Worm (Caenorhabditis elegans) whole organism, L4 larva: ENCODE results near the gene ZK1240.6.

Experiments
- F10B5.3 ChIP-seq: sonication (generic microtip); optimal IDR thresholded peaks from 2 replicates; lab custom pipeline; 2016; ENCODE audit warnings: mild to moderate bottlenecking, missing genetic modification characterization, missing compliant biosample characterization
- F37D6.2 ChIP-seq: sonication (generic microtip); optimal IDR thresholded peaks from 2 replicates; lab custom pipeline; 2016; ENCODE audit warnings: mild to moderate bottlenecking, missing genetic modification characterization, missing compliant biosample characterization
- F44E2.7 ChIP-seq: fragments of 200-800 bp; sonication (Bioruptor generic); IDR thresholded peaks from 2 replicates; pipeline ENCODE4 v2.1.2; 2022; ENCODE audit warnings: missing genetic modification characterization, missing compliant biosample characterization
- F49E8.2 ChIP-seq: sonication (generic microtip); optimal IDR thresholded peaks from 2 replicates; lab custom pipeline; 2016; ENCODE audit warnings: missing compliant biosample characterization, mild to moderate bottlenecking, missing genetic modification characterization, borderline replicate concordance
- R02D3.7 ChIP-seq: fragments of 150-350 bp; sonication (generic microtip); optimal IDR thresholded peaks from 3 replicates; lab custom pipeline; 2014; ENCODE audit warnings: missing biosample characterization, missing genetic modification characterization
- T20F7.1 ChIP-seq: fragments of 200-800 bp; sonication (Bioruptor generic); optimal IDR thresholded peaks from 2 replicates; lab custom pipeline; 2018; ENCODE audit warnings: mild to moderate bottlenecking, missing genetic modification characterization, missing compliant biosample characterization
- T26A8.4 ChIP-seq: fragments of 200-800 bp; sonication (Bioruptor generic); IDR thresholded peaks from 2 replicates; pipeline ENCODE4 v1.3.6; 2022; ENCODE audit warnings: missing genetic modification characterization, missing compliant biosample characterization
- Y105C5A.15 ChIP-seq: fragments of 200-800 bp; sonication (Bioruptor generic); IDR thresholded peaks from 2 replicates; pipeline ENCODE4 v1.3.6; 2022; ENCODE audit warnings: missing genetic modification characterization, missing compliant biosample characterization
- Y48G9A.11 ChIP-seq: fragments of 200-800 bp; sonication (Bioruptor generic); IDR thresholded peaks from 2 replicates; pipeline ENCODE4 v1.3.6; 2022; ENCODE audit warnings: missing genetic modification reagents, missing genetic modification characterization, missing compliant biosample characterization
- ZK337.2 ChIP-seq: fragments of 200-800 bp; sonication (Bioruptor generic); IDR thresholded peaks from 2 replicates; pipeline ENCODE4 v1.3.6; 2022; ENCODE audit warnings: missing genetic modification reagents, missing genetic modification characterization, missing compliant biosample characterization
- aha-1 ChIP-seq: fragments of 150-350 bp; peaks from one replicate; lab custom pipeline; 2014; ENCODE audit warnings: missing biosample characterization, missing genetic modification characterization
- arid-1 ChIP-seq: fragments of 200-800 bp; sonication (Bioruptor generic); conservative IDR thresholded peaks from 2 replicates; pipeline ENCODE4 v1.3.6; 2022; ENCODE audit warnings: missing genetic modification reagents, missing genetic modification characterization, missing compliant biosample characterization
- ces-1 ChIP-seq: fragments of 150-350 bp; sonication (generic microtip); optimal IDR thresholded peaks from 4 replicates; lab custom pipeline; 2014; ENCODE audit warnings: missing biosample characterization, missing genetic modification reagents, missing genetic modification characterization
- ctbp-1 ChIP-seq: fragments of 200-800 bp; sonication (Bioruptor generic); IDR thresholded peaks from 2 replicates; pipeline ENCODE4 v1.3.6; 2022; ENCODE audit warnings: missing genetic modification reagents, missing genetic modification characterization, missing compliant biosample characterization
- daf-12 ChIP-seq: fragments of 150-350 bp; optimal IDR thresholded peaks from 2 replicates; lab custom pipeline; 2014; ENCODE audit warnings: missing biosample characterization, missing genetic modification reagents, missing genetic modification characterization
- daf-16 ChIP-seq, 3 experiments: sonication (generic microtip); optimal IDR thresholded peaks; 2 replicates each; lab custom pipeline; 2016 to 2017; ENCODE audit warnings: missing genetic modification characterization in 3 of 3, missing genetic modification reagents in 3 of 3, mild to moderate bottlenecking in 2 of 3, missing compliant biosample characterization in 2 of 3, missing biosample characterization in 1 of 3, moderate library complexity in 1 of 3
- daf-19 ChIP-seq: fragments of 200-800 bp; sonication (Bioruptor generic); conservative IDR thresholded peaks from 2 replicates; pipeline ENCODE4 v1.3.6; 2022; ENCODE audit warnings: missing genetic modification characterization, missing compliant biosample characterization
- daf-8 ChIP-seq: fragments of 200-800 bp; sonication (Bioruptor generic); IDR thresholded peaks from 2 replicates; pipeline ENCODE4 v1.3.6; 2022; ENCODE audit warnings: missing genetic modification characterization, missing compliant biosample characterization
- dmd-6 ChIP-seq: fragments of 200-800 bp; sonication (Bioruptor generic); IDR thresholded peaks from 2 replicates; pipeline ENCODE4 v1.3.6; 2022; ENCODE audit warnings: missing genetic modification reagents, missing genetic modification characterization, missing compliant biosample characterization
- dmd-8 ChIP-seq: fragments of 200-800 bp; sonication (Bioruptor generic); IDR thresholded peaks from 2 replicates; pipeline ENCODE4 v1.3.6; 2022; ENCODE audit warnings: missing genetic modification characterization, missing compliant biosample characterization
- dve-1 ChIP-seq: sonication (generic microtip); optimal IDR thresholded peaks from 2 replicates; lab custom pipeline; 2017; ENCODE audit warnings: antibody characterized with exemption, mild to moderate bottlenecking, missing genetic modification characterization, missing compliant biosample characterization; ENCODE audit not compliant: insufficient read depth
- egl-27 ChIP-seq: sonication (generic microtip); optimal IDR thresholded peaks from 3 replicates; lab custom pipeline; 2017; ENCODE audit warnings: missing biosample characterization, missing genetic modification reagents, missing genetic modification characterization
- egl-43 ChIP-seq: fragments of 200-800 bp; sonication (Bioruptor generic); IDR thresholded peaks from 2 replicates; pipeline ENCODE4 v1.3.6; 2022; ENCODE audit warnings: missing genetic modification reagents, missing genetic modification characterization, missing compliant biosample characterization
- hlh-30 ChIP-seq: sonication (generic microtip); optimal IDR thresholded peaks from 2 replicates; lab custom pipeline; 2017; ENCODE audit warnings: antibody characterized with exemption, mild to moderate bottlenecking, missing genetic modification characterization, missing compliant biosample characterization; ENCODE audit not compliant: insufficient read depth
- jun-1 ChIP-seq: fragments of 150-350 bp; optimal IDR thresholded peaks from 2 replicates; lab custom pipeline; 2014; ENCODE audit warnings: missing biosample characterization, missing genetic modification reagents, missing genetic modification characterization
- lin-13 ChIP-seq: fragments of 150-350 bp; optimal IDR thresholded peaks from 2 replicates; lab custom pipeline; 2014; ENCODE audit warnings: missing biosample characterization, missing genetic modification reagents, missing genetic modification characterization
- lin-15B ChIP-seq: fragments of 150-350 bp; sonication (generic microtip); optimal IDR thresholded peaks from 3 replicates; lab custom pipeline; 2014; ENCODE audit warnings: missing biosample characterization, missing genetic modification characterization
- lir-3 ChIP-seq: sonication (generic microtip); optimal IDR thresholded peaks from 2 replicates; lab custom pipeline; 2016; ENCODE audit warnings: mild to moderate bottlenecking, missing genetic modification characterization, missing compliant biosample characterization
- lsy-2 ChIP-seq, 2 experiments: fragments of 150-350 bp in 1 of 2; sonication (generic microtip) in 1 of 2; optimal IDR thresholded peaks; 2 replicates each; lab custom pipeline; 2014 to 2017; ENCODE audit warnings: missing biosample characterization in 2 of 2, missing genetic modification characterization in 2 of 2
- mdt-29 ChIP-seq: fragments of 200-800 bp; sonication (Bioruptor generic); IDR thresholded peaks from 2 replicates; pipeline ENCODE4 v1.3.6; 2022; ENCODE audit warnings: missing genetic modification reagents, missing genetic modification characterization, missing compliant biosample characterization
- mes-2 ChIP-seq: sonication (generic microtip); optimal IDR thresholded peaks from 2 replicates; lab custom pipeline; 2016; ENCODE audit warnings: missing genotype, mild to moderate bottlenecking, missing genetic modification characterization, missing compliant biosample characterization; ENCODE audit not compliant: poor library complexity, severe bottlenecking
- mxl-3 ChIP-seq: fragments of 200-800 bp; sonication (Bioruptor generic); optimal IDR thresholded peaks from 2 replicates; lab custom pipeline; 2018; ENCODE audit warnings: mild to moderate bottlenecking, missing genetic modification characterization, missing compliant biosample characterization
- nhr-111 ChIP-seq: fragments of 200-800 bp; sonication (Bioruptor generic); optimal IDR thresholded peaks from 2 replicates; lab custom pipeline; 2018; ENCODE audit warnings: mild to moderate bottlenecking, missing genetic modification characterization, missing compliant biosample characterization
- nhr-237 ChIP-seq: sonication (generic microtip); optimal IDR thresholded peaks from 2 replicates; lab custom pipeline; 2017; ENCODE audit warnings: missing biosample characterization, missing genetic modification characterization
- nhr-25 ChIP-seq: sonication (generic microtip); optimal IDR thresholded peaks from 2 replicates; lab custom pipeline; 2017; ENCODE audit warnings: missing genetic modification characterization, mild to moderate bottlenecking, missing compliant biosample characterization, antibody characterized with exemption, moderate library complexity, borderline replicate concordance; ENCODE audit not compliant: insufficient read depth
- nhr-41 ChIP-seq: fragments of 200-800 bp; sonication (Bioruptor generic); IDR thresholded peaks from 2 replicates; pipeline ENCODE4 v1.3.6; 2022; ENCODE audit warnings: missing genetic modification reagents, missing genetic modification characterization, missing compliant biosample characterization
- nhr-42 ChIP-seq: fragments of 200-800 bp; sonication (Bioruptor generic); IDR thresholded peaks from 2 replicates; pipeline ENCODE4 v1.3.6; 2022; ENCODE audit warnings: missing genetic modification characterization, missing compliant biosample characterization
- nhr-48 ChIP-seq: sonication (generic microtip); optimal IDR thresholded peaks from 2 replicates; lab custom pipeline; 2016; ENCODE audit warnings: mild to moderate bottlenecking, missing genetic modification characterization, missing compliant biosample characterization
- nhr-77 ChIP-seq: fragments of 150-350 bp; optimal IDR thresholded peaks from 2 replicates; lab custom pipeline; 2014; ENCODE audit warnings: missing biosample characterization, missing genetic modification characterization
- saeg-2 ChIP-seq: fragments of 200-800 bp; sonication (Bioruptor generic); IDR thresholded peaks from 2 replicates; pipeline ENCODE4 v1.3.6; 2022; ENCODE audit warnings: missing genetic modification reagents, missing genetic modification characterization, missing compliant biosample characterization
- set-16 ChIP-seq: fragments of 200-800 bp; sonication (Bioruptor generic); IDR thresholded peaks from 2 replicates; pipeline ENCODE4 v1.3.6; 2022; ENCODE audit warnings: missing genetic modification reagents, missing genetic modification characterization, missing compliant biosample characterization
- snpc-4 ChIP-seq: fragments of 150-350 bp; optimal IDR thresholded peaks from 2 replicates; lab custom pipeline; 2014; ENCODE audit warnings: missing biosample characterization, missing genetic modification characterization
- spr-3 ChIP-seq: fragments of 200-800 bp; sonication (Bioruptor generic); optimal IDR thresholded peaks from 2 replicates; lab custom pipeline; 2018; ENCODE audit warnings: mild to moderate bottlenecking, missing genetic modification characterization, missing compliant biosample characterization
- unc-62 ChIP-seq, 3 experiments: fragments of 150-350 bp in 1 of 3; sonication (generic microtip); optimal IDR thresholded peaks in 2 of 3; peaks in 1 of 3; 1 replicate in 1 of 3; 2 replicates in 2 of 3; lab custom pipeline; 2014 to 2017; ENCODE audit warnings: missing biosample characterization in 3 of 3, missing genetic modification characterization in 3 of 3, missing genetic modification reagents in 3 of 3, missing genotype in 1 of 3
- vab-7 ChIP-seq: fragments of 200-800 bp; sonication (Bioruptor generic); IDR thresholded peaks from 2 replicates; pipeline ENCODE4 v1.3.6; 2022; ENCODE audit warnings: missing genetic modification reagents, missing genetic modification characterization, missing compliant biosample characterization
- zip-2 ChIP-seq: fragments of 150-350 bp; optimal IDR thresholded peaks from 2 replicates; lab custom pipeline; 2014; ENCODE audit warnings: missing biosample characterization, missing genetic modification characterization

The ZK1240.6 gene

ce11 chrII:2342004-2342479, 19.3 kb upstream of the ZK1240.6 start, which contains the start of gene F43C11.6 (continued):
- no peak for TF ChIP-seq dve-1 (tag; lab: Kevin White, UChicago)
- TF ChIP-seq nhr-77 (tag; lab: Kevin White, UChicago) = peak; percentile 21
- TF ChIP-seq lir-3 (tag; lab: Kevin White, UChicago) = no peak
- no peak for TF ChIP-seq daf-12
- TF ChIP-seq lin-13 (GFP tag; lab: Kevin White, UChicago) = no peak
- peak; percentile 71 for TF ChIP-seq aha-1

- TF ChIP-seq lin-15B (tag; lab: Kevin White, UChicago) (no peak), nhr-41 (GFP tag; lab: Robert Waterston, UW) (no peak), F49E8.2 (no peak), dmd-6 (GFP tag; lab: Robert Waterston, UW) (no peak), F10B5.3 (tag; lab: Kevin White, UChicago) (no peak), daf-8 (no peak), Y105C5A.15 (no peak)
Measured at ce11 chrII:2341515-2341914, 18.8 kb upstream of the ZK1240.6 start, which contains the start of gene enri-1. TSS of gene enri-1 (minus strand) at chrII:2341615.

DNA sequence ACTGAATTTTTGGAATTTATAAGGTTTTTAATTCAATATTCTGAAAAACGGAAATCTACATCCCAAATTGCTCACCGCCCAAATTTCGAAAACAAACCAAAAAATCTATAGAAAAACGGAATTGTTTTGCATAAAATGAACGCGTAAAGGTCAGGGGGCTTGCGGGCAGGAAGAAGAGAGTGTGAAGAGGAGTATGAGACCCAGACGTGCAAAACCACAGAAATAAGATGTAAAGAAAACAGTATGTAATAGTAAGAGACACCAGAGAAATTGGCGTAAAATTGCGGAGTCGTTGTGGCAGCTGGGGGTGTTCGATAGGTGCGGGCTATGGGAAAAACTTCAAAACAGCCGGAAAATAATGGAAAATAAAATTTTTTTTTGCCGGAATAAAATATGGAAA, 18.3 kb upstream of the ZK1240.6 start:
- TF ChIP-seq nhr-111 = no peak
- TF ChIP-seq ctbp-1 (GFP tag; lab: Robert Waterston, UW) = no peak
- no peak for TF ChIP-seq egl-43
- TF ChIP-seq lir-3 (tag; lab: Kevin White, UChicago) = no peak
- no peak for TF ChIP-seq nhr-77 (tag; lab: Kevin White, UChicago)
- no peak for TF ChIP-seq mdt-29
- peak in 1 of 2 experiments; percentile 38 for TF ChIP-seq lsy-2 (tag; optimal IDR thresholded peaks at IDR 0.05; lab: Kevin White, UChicago)
- TF ChIP-seq unc-62 (GFP tag; optimal IDR thresholded peaks at IDR 0.05 in 1 of 2; lab: Kevin White, UChicago) = no peak
- TF ChIP-seq unc-62 (tag; optimal IDR thresholded peaks at IDR 0.05; lab: Kevin White, UChicago) = no peak
- no peak for TF ChIP-seq jun-1 (tag; lab: Kevin White, UChicago)
- TF ChIP-seq T26A8.4 (GFP tag; lab: Robert Waterston, UW) = no peak; the same call in 1 of the 2 replicates
- no peak for TF ChIP-seq vab-7 (GFP tag; lab: Robert Waterston, UW)
- peak; percentile 22 for TF ChIP-seq hlh-30 (tag; lab: Kevin White, UChicago)
- TF ChIP-seq mes-2 (tag; lab: Kevin White, UChicago) = peak; percentile 12
- no peak for TF ChIP-seq T20F7.1 (GFP tag; lab: Kevin White, UChicago)
- no peak for TF ChIP-seq zip-2
- no peak for TF ChIP-seq egl-27 (tag; lab: Kevin White, UChicago)
- no peak for TF ChIP-seq set-16 (GFP tag; lab: Robert Waterston, UW)
- no peak for TF ChIP-seq spr-3 (GFP tag; lab: Kevin White, UChicago)
- TF ChIP-seq ZK337.2 (GFP tag; lab: Robert Waterston, UW) = no peak
- TF ChIP-seq saeg-2 (GFP tag; lab: Robert Waterston, UW) = no peak
- TF ChIP-seq daf-16 (GFP tag; optimal IDR thresholded peaks at IDR 0.05; lab: Kevin White, UChicago) = no peak
- TF ChIP-seq daf-16 (tag; optimal IDR thresholded peaks at IDR 0.05; lab: Kevin White, UChicago) = peak; percentile 17
- TF ChIP-seq arid-1 (GFP tag; lab: Robert Waterston, UW) = no peak
- TF ChIP-seq nhr-237 (tag; lab: Kevin White, UChicago) = no peak
- TF ChIP-seq nhr-25 (tag; lab: Kevin White, UChicago) = no peak
- no peak for TF ChIP-seq snpc-4 (tag; lab: Kevin White, UChicago)
- peak; percentile 23 for TF ChIP-seq R02D3.7
- TF ChIP-seq F44E2.7 (GFP tag; lab: Robert Waterston, UW) = no peak
- no peak for TF ChIP-seq ces-1
- TF ChIP-seq nhr-42 = no peak
- TF ChIP-seq Y48G9A.11 = no peak
- no peak for TF ChIP-seq dmd-8
- no peak for TF ChIP-seq F37D6.2 (tag; lab: Kevin White, UChicago)
- peak; percentile 76 for TF ChIP-seq aha-1
- no peak for TF ChIP-seq mxl-3 (GFP tag; lab: Kevin White, UChicago)
- no peak for TF ChIP-seq nhr-48 (tag; lab: Kevin White, UChicago)
- TF ChIP-seq daf-19 (GFP tag; lab: Robert Waterston, UW) = no peak
